Worm (Caenorhabditis elegans) whole organism, midembryonic: ENCODE data around the gene F46F5.1.

ENCODE experiments used
- cog-1 ChIP-seq: sonication (generic microtip); optimal IDR thresholded peaks from 2 replicates; lab custom pipeline; 2016; ENCODE audit warnings: missing genetic modification characterization, missing compliant biosample characterization
- klf-2 ChIP-seq: fragments of 200-800 bp; sonication (Bioruptor generic); conservative IDR thresholded peaks from 2 replicates; pipeline ENCODE4 v1.3.6; 2022; ENCODE audit warnings: missing genetic modification reagents, missing genetic modification characterization, missing compliant biosample characterization
- med-1 ChIP-seq: sonication (generic microtip); optimal IDR thresholded peaks from 2 replicates; lab custom pipeline; 2017; ENCODE audit warnings: missing genetic modification characterization, mild to moderate bottlenecking, missing compliant biosample characterization, antibody characterized with exemption, missing genetic modification reagents; ENCODE audit not compliant: insufficient read depth
- ref-1 ChIP-seq: fragments of 200-800 bp; sonication (Bioruptor generic); conservative IDR thresholded peaks from 2 replicates; pipeline ENCODE4 v1.3.6; 2022; ENCODE audit warnings: missing genetic modification reagents, missing genetic modification characterization, missing compliant biosample characterization
- tab-1 ChIP-seq: fragments of 200-800 bp; sonication (Bioruptor generic); IDR thresholded peaks from 2 replicates; pipeline ENCODE4 v1.3.6; 2022; ENCODE audit warnings: missing genetic modification characterization, missing compliant biosample characterization
- ztf-23 ChIP-seq: fragments of 200-800 bp; sonication (Bioruptor generic); IDR thresholded peaks from 2 replicates; pipeline ENCODE4 v1.3.6; 2022; ENCODE audit warnings: missing genetic modification reagents, missing genetic modification characterization, missing compliant biosample characterization

DNA sequence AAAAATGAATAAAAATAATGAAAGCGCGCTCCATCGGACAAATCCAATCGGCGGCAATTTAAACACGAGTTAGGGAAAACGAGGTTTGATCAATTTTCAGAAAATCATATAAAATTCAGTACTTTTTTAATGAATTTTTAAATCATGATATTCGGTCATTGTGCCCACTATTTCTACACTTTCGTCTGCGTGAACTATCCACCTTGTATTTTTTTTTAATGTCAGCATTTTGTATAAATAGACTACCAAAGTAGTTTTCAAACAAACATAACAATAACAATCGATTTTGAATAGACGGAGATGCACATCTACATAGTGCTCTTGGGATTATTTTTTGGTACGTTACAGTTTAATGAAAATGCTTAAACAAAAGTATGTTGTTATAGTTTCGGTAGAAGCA is 3.6 kb downstream of the F46F5.1 start, which contains the start of gene F46F5.15:
- no peak for TF ChIP-seq tab-1 (GFP tag; lab: Robert Waterston, UW)
- no peak for TF ChIP-seq cog-1 (tag; lab: Kevin White, UChicago)
- no peak for TF ChIP-seq med-1
- TF ChIP-seq ztf-23 (GFP tag; lab: Robert Waterston, UW) = no peak
- no peak for TF ChIP-seq klf-2 (GFP tag; lab: Robert Waterston, UW)
- no peak for TF ChIP-seq ref-1 (GFP tag; lab: Robert Waterston, UW)
